Worm (Caenorhabditis elegans) whole organism, L2 larva: ENCODE measurements around the gene nduf-2.2.

ENCODE experiments used
- alr-1 ChIP-seq: fragments of 150-350 bp; optimal IDR thresholded peaks from 2 replicates; lab custom pipeline; 2014; ENCODE audit warnings: missing biosample characterization, missing genetic modification characterization
- egl-27 ChIP-seq: sonication (generic microtip); optimal IDR thresholded peaks from 3 replicates; lab custom pipeline; 2017; ENCODE audit warnings: missing biosample characterization, missing genetic modification reagents, missing genetic modification characterization
- elt-1 ChIP-seq: fragments of 150-350 bp; optimal IDR thresholded peaks from 2 replicates; lab custom pipeline; 2014; ENCODE audit warnings: missing biosample characterization, missing genetic modification characterization
- mab-5 ChIP-seq: fragments of 150-350 bp; optimal IDR thresholded peaks from 2 replicates; lab custom pipeline; 2014; ENCODE audit warnings: missing biosample characterization, missing genetic modification characterization
- nhr-11 ChIP-seq: fragments of 150-350 bp; optimal IDR thresholded peaks from 2 replicates; lab custom pipeline; 2014; ENCODE audit warnings: missing biosample characterization, missing genetic modification characterization
- nhr-12 ChIP-seq: fragments of 150-350 bp; optimal IDR thresholded peaks from 2 replicates; lab custom pipeline; 2014; ENCODE audit warnings: missing biosample characterization, missing genetic modification characterization
- nhr-21 ChIP-seq: fragments of 150-350 bp; optimal IDR thresholded peaks from 2 replicates; lab custom pipeline; 2014; ENCODE audit warnings: missing biosample characterization, missing genetic modification characterization
- nhr-23 ChIP-seq: fragments of 150-350 bp; optimal IDR thresholded peaks from 2 replicates; lab custom pipeline; 2014; ENCODE audit warnings: missing biosample characterization, missing genetic modification reagents, missing genetic modification characterization
- nhr-6 ChIP-seq: fragments of 150-350 bp; optimal IDR thresholded peaks from 2 replicates; lab custom pipeline; 2014; ENCODE audit warnings: missing biosample characterization, missing genetic modification characterization
- skn-1 ChIP-seq: sonication (generic microtip); optimal IDR thresholded peaks from 2 replicates; lab custom pipeline; 2017; ENCODE audit warnings: missing biosample characterization, missing genetic modification characterization
- snpc-4 ChIP-seq: fragments of 150-350 bp; optimal IDR thresholded peaks from 2 replicates; lab custom pipeline; 2014; ENCODE audit warnings: missing biosample characterization, missing genetic modification characterization
- unc-55 ChIP-seq: fragments of 150-350 bp; sonication (generic microtip); optimal IDR thresholded peaks from 3 replicates; lab custom pipeline; 2014; ENCODE audit warnings: missing biosample characterization, missing genetic modification reagents, missing genetic modification characterization
- zag-1 ChIP-seq: fragments of 150-350 bp; optimal IDR thresholded peaks from 2 replicates; lab custom pipeline; 2014; ENCODE audit warnings: missing biosample characterization, missing genetic modification characterization

DNA sequence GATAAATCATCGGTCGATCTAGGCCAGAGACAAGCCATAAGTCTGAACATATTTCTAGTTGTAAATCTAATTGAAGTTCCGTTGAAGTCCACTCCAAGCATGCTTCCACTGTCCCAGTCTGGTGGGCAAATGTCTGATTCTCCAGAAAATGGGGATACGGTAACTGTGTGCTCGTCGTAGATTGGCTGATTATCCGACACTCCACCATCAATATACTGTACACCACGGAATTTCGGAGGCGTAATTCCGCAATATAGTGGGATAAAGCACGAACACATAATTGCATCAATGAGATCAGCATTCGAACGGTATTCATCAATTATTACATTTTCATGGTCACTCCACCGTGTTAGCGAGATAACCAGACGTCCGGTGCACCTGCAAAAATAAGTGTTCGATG lies 46.8 kb upstream of the nduf-2.2 start:
- TF ChIP-seq nhr-6 (tag; lab: Kevin White, UChicago) = no peak
- no peak for TF ChIP-seq elt-1 (tag; lab: Kevin White, UChicago)
- TF ChIP-seq nhr-23 (tag; lab: Kevin White, UChicago) = no peak
- TF ChIP-seq snpc-4 (tag; lab: Kevin White, UChicago) = no peak
- TF ChIP-seq nhr-11 (tag; lab: Kevin White, UChicago) = no peak
- TF ChIP-seq zag-1 (tag; lab: Kevin White, UChicago) = no peak
- no peak for TF ChIP-seq mab-5 (tag; lab: Kevin White, UChicago)
- no peak for TF ChIP-seq egl-27 (tag; lab: Kevin White, UChicago)
- no peak for TF ChIP-seq nhr-12
- TF ChIP-seq skn-1 (tag; lab: Kevin White, UChicago) = no peak
- no peak for TF ChIP-seq unc-55 (GFP tag; lab: Kevin White, UChicago)
- TF ChIP-seq alr-1 = no peak
- TF ChIP-seq nhr-21 (tag; lab: Kevin White, UChicago) = no peak
